Worm (Caenorhabditis elegans) whole organism, early embryonic: ENCODE measurements around the gene C34C12.7.

ENCODE experiments used
- B0310.2 ChIP-seq: sonication (generic microtip); optimal IDR thresholded peaks from 2 replicates; lab custom pipeline; 2016; ENCODE audit warnings: mild to moderate bottlenecking, missing genetic modification characterization, missing compliant biosample characterization
- F13C5.2 ChIP-seq: sonication (generic microtip); optimal IDR thresholded peaks from 2 replicates; lab custom pipeline; 2017; ENCODE audit warnings: mild to moderate bottlenecking, missing genetic modification characterization, inconsistent platforms, missing compliant biosample characterization
- aly-1 ChIP-seq: sonication (generic microtip); optimal IDR thresholded peaks from 2 replicates; lab custom pipeline; 2016; ENCODE audit warnings: missing genetic modification characterization, missing compliant biosample characterization
- ama-1 ChIP-seq: fragments of 150-350 bp; optimal IDR thresholded peaks from 2 replicates; lab custom pipeline; 2014
- ceh-13 ChIP-seq: fragments of 200-800 bp; sonication (Bioruptor generic); optimal IDR thresholded peaks from 2 replicates; lab custom pipeline; 2018; ENCODE audit warnings: mild to moderate bottlenecking, missing genetic modification characterization, missing compliant biosample characterization
- ceh-36 ChIP-seq: sonication (generic microtip); optimal IDR thresholded peaks from 2 replicates; lab custom pipeline; 2016; ENCODE audit warnings: missing genetic modification characterization, inconsistent platforms, missing compliant biosample characterization
- ets-7 ChIP-seq: sonication (generic microtip); optimal IDR thresholded peaks from 2 replicates; lab custom pipeline; 2016; ENCODE audit warnings: missing genotype, missing genetic modification characterization, missing compliant biosample characterization
- flt-1 ChIP-seq: fragments of 200-800 bp; sonication (Bioruptor generic); IDR thresholded peaks from 2 replicates; pipeline ENCODE4 v1.3.6; 2022; ENCODE audit warnings: missing genetic modification characterization, missing compliant biosample characterization
- hmbx-1 ChIP-seq: sonication (generic microtip); optimal IDR thresholded peaks from 2 replicates; lab custom pipeline; 2016; ENCODE audit warnings: mild to moderate bottlenecking, missing genetic modification characterization, missing compliant biosample characterization
- hmg-4 ChIP-seq: fragments of 200-800 bp; sonication (Bioruptor generic); optimal IDR thresholded peaks from 2 replicates; lab custom pipeline; 2018; ENCODE audit warnings: mild to moderate bottlenecking, missing genetic modification characterization, missing compliant biosample characterization
- hnd-1 ChIP-seq: sonication (generic microtip); optimal IDR thresholded peaks from 2 replicates; lab custom pipeline; 2016; ENCODE audit warnings: missing genetic modification characterization, missing compliant biosample characterization
- pes-1 ChIP-seq: fragments of 200-800 bp; sonication (Bioruptor generic); IDR thresholded peaks from 2 replicates; pipeline ENCODE4 v1.3.6; 2022; ENCODE audit warnings: missing genetic modification reagents, missing genetic modification characterization, missing compliant biosample characterization
- scrt-1 ChIP-seq: fragments of 200-800 bp; sonication (Bioruptor generic); IDR thresholded peaks from 2 replicates; pipeline ENCODE4 v1.3.6; 2022; ENCODE audit warnings: missing genetic modification characterization, missing compliant biosample characterization
- sea-1 ChIP-seq: fragments of 200-800 bp; sonication (Bioruptor generic); conservative IDR thresholded peaks from 2 replicates; pipeline ENCODE4 v1.3.6; 2022; ENCODE audit warnings: missing genetic modification characterization, missing compliant biosample characterization
- tbx-11 ChIP-seq: fragments of 200-800 bp; sonication (Bioruptor generic); IDR thresholded peaks from 2 replicates; pipeline ENCODE4 v1.3.6; 2022; ENCODE audit warnings: missing genetic modification characterization, missing compliant biosample characterization
- tbx-37 ChIP-seq: fragments of 200-800 bp; sonication (Bioruptor generic); conservative IDR thresholded peaks from 2 replicates; pipeline ENCODE4 v1.3.6; 2022; ENCODE audit warnings: missing genetic modification reagents, missing genetic modification characterization, missing compliant biosample characterization
- tra-4 ChIP-seq: sonication (generic microtip); optimal IDR thresholded peaks from 2 replicates; lab custom pipeline; 2017; ENCODE audit warnings: missing genetic modification characterization, missing compliant biosample characterization

C34C12.7 gene

DNA sequence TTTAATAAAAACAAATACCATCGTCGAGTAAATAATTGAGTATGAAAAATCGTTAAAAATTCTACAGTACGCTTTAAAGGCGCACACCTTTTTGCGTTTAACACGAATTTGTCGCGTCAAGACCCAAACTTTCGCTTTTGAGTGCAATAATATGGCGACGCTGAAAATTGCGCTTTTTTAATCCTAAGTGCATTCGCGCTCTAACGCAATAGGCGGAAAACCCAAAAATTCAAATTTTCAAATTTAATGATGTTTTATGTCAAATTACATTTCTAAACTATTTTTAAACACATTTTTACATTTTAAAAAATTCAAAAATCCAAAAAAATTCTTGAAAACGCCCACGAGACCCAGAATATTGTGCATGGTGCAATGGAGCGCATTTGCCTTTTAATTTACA, 23.7 kb upstream of the C34C12.7 start:
- TF ChIP-seq ets-7 (tag; lab: Kevin White, UChicago), result no peak
- TF ChIP-seq scrt-1 (GFP tag; lab: Robert Waterston, UW), result no peak
- no peak for TF ChIP-seq ceh-36 (tag; lab: Kevin White, UChicago)
- TF ChIP-seq ceh-13, result no peak
- no peak for TF ChIP-seq hmg-4 (GFP tag; lab: Kevin White, UChicago)
- no peak for TF ChIP-seq hmbx-1 (tag; lab: Kevin White, UChicago)
- TF ChIP-seq tbx-11 (GFP tag; lab: Robert Waterston, UW), result no peak
- TF ChIP-seq F13C5.2, result no peak
- no peak for TF ChIP-seq aly-1 (tag; lab: Kevin White, UChicago)
- no peak for TF ChIP-seq hnd-1 (tag; lab: Kevin White, UChicago)
- no peak for TF ChIP-seq flt-1 (GFP tag; lab: Robert Waterston, UW)
- no peak for TF ChIP-seq tra-4 (tag; lab: Kevin White, UChicago)
- no peak for TF ChIP-seq tbx-37 (GFP tag; lab: Robert Waterston, UW)
- no peak for TF ChIP-seq ama-1 (lab: Kevin White, UChicago)

DNA sequence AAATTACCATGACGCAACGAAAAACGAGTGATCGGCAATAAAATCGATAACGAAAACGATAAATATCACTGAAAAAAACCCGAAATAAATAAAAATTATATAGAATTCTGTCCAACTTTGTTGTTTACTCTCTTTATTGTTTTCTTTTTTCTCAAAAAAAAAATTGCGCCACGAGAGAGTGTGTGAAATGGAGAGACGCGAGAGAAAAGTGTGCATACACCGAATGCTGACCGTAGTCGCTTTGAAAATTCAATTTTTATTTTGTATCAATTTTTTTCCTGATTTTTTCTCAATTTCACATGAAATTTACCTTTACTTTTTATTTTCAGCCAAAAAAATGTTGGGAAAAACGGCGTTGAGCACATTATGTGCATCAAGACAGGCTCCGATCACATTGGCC, 21.8 kb upstream of the C34C12.7 start, which contains the start of the genes M01F1.4 and mrpl-35:
TSS of gene M01F1.4 (minus strand) at position 126 of the 400 bp plus-strand sequence.
TSS of gene mrpl-35 (plus strand) at position 330 of the 400 bp plus-strand sequence.
- no peak for TF ChIP-seq tra-4 (tag; lab: Kevin White, UChicago)
- TF ChIP-seq hmg-4 (GFP tag; lab: Kevin White, UChicago), result no peak
- TF ChIP-seq ceh-13, result no peak
- TF ChIP-seq pes-1, result no peak
- no peak for TF ChIP-seq ceh-36 (tag; lab: Kevin White, UChicago)
- no peak for TF ChIP-seq ets-7 (tag; lab: Kevin White, UChicago)
- TF ChIP-seq F13C5.2, result no peak
- no peak for TF ChIP-seq tbx-11 (GFP tag; lab: Robert Waterston, UW)
- TF ChIP-seq tbx-37 (GFP tag; lab: Robert Waterston, UW), result no peak
- TF ChIP-seq flt-1 (GFP tag; lab: Robert Waterston, UW), result no peak
- no peak for TF ChIP-seq hnd-1 (tag; lab: Kevin White, UChicago)
- TF ChIP-seq hmbx-1 (tag; lab: Kevin White, UChicago), result no peak
- TF ChIP-seq scrt-1 (GFP tag; lab: Robert Waterston, UW), result no peak

DNA sequence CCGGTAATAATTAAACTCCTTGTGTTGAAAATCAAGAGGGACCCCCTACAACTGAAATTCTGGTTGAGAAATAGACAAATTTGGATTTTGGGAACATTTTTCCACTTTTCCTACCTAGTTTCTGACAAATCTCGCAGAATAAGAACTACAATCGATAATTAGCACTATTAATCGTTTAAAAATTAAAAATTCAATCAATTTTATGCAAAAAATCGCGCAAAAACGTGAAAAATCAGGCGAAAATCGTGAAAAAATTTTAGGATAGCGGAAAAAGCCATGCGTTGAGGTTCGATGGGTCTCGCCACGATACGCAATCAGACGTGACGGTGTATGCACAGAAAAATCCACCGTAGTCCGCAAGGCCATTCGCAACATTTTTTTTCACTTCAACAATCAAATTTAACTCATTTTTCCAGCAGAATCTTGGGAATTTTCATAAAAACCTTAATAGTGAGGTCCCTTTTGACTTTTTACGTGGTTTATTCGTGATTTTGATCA, 17.0 kb upstream of the C34C12.7 start, which contains the start of gene lias-1:
TSS of gene lias-1 (minus strand) at position 51 of the 498 bp plus-strand sequence.
- TF ChIP-seq tra-4 (tag; lab: Kevin White, UChicago) (no peak), scrt-1 (GFP tag; lab: Robert Waterston, UW) (no peak), ceh-13 (no peak), flt-1 (GFP tag; lab: Robert Waterston, UW) (no peak), F13C5.2 (peak; percentile 85), ets-7 (tag; lab: Kevin White, UChicago) (no peak), aly-1 (tag; lab: Kevin White, UChicago) (peak; percentile 35), hmg-4 (GFP tag; lab: Kevin White, UChicago) (peak; percentile 15), pes-1 (0 out of 2 replicates have a peak, but pooled peaks have one; percentile 50), ama-1 (lab: Kevin White, UChicago) (no peak), hmbx-1 (tag; lab: Kevin White, UChicago) (no peak), sea-1 (no peak), B0310.2 (tag; lab: Kevin White, UChicago) (no peak)

DNA sequence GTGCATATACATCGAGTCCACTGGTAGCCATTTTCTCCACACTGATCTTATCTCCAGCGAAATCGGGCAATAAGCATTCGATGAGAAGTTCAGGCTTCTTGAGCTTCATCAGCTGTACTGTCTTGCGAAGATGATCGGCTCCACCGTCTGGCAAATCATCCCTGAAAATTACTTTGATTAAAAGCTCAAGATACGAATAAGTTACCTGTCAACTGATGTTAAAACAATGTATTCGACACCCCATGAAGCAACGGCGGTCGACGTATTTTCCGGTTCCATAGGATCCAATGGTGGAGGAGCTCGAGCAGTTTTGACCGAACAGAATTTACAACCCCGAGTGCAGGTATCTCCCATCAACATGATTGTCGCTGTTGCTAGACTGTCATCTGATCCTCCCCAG, 16.1 kb upstream of the C34C12.7 start:
- TF ChIP-seq flt-1 (GFP tag; lab: Robert Waterston, UW) (no peak), F13C5.2 (no peak), ceh-13 (no peak), tra-4 (tag; lab: Kevin White, UChicago) (no peak), ets-7 (tag; lab: Kevin White, UChicago) (no peak), pes-1 (no peak), sea-1 (no peak), ceh-36 (tag; lab: Kevin White, UChicago) (no peak), tbx-11 (GFP tag; lab: Robert Waterston, UW) (no peak), B0310.2 (tag; lab: Kevin White, UChicago) (no peak), hmbx-1 (tag; lab: Kevin White, UChicago) (no peak), hnd-1 (tag; lab: Kevin White, UChicago) (no peak), aly-1 (tag; lab: Kevin White, UChicago) (no peak), scrt-1 (GFP tag; lab: Robert Waterston, UW) (no peak), hmg-4 (GFP tag; lab: Kevin White, UChicago) (no peak), ama-1 (lab: Kevin White, UChicago) (no peak), tbx-37 (GFP tag; lab: Robert Waterston, UW) (no peak)

DNA sequence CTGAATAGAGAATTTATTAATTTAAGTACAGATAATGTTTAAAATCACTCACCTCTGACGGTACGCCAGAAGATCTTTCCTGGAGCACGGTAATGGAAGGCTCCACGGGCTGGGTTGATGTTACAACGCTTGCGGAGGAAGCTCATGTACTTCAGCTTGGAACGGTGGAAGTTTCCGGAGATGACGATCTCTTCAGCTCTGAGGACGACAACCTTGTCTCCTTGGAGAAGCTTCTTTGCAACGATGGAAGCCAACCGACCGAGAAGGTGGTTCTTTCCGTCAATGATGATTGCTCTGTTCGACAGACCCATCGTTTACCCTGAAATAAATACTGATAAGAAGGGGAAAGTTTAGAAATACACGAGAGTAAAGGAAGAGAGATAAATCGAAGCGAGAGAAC, 15.1 kb upstream of the C34C12.7 start, which contains the start of gene rpl-16:
TSS of gene rpl-16 (minus strand) at position 319 of the 400 bp plus-strand sequence.
- TF ChIP-seq tra-4 (tag; lab: Kevin White, UChicago) (no peak), scrt-1 (GFP tag; lab: Robert Waterston, UW) (no peak), aly-1 (tag; lab: Kevin White, UChicago) (no peak), ama-1 (lab: Kevin White, UChicago) (no peak), F13C5.2 (no peak), ets-7 (tag; lab: Kevin White, UChicago) (no peak), tbx-37 (GFP tag; lab: Robert Waterston, UW) (no peak), ceh-36 (tag; lab: Kevin White, UChicago) (no peak), B0310.2 (tag; lab: Kevin White, UChicago) (no peak), flt-1 (GFP tag; lab: Robert Waterston, UW) (no peak), sea-1 (no peak), hmg-4 (GFP tag; lab: Kevin White, UChicago) (no peak), tbx-11 (GFP tag; lab: Robert Waterston, UW) (no peak), ceh-13 (no peak), hmbx-1 (tag; lab: Kevin White, UChicago) (no peak)

DNA sequence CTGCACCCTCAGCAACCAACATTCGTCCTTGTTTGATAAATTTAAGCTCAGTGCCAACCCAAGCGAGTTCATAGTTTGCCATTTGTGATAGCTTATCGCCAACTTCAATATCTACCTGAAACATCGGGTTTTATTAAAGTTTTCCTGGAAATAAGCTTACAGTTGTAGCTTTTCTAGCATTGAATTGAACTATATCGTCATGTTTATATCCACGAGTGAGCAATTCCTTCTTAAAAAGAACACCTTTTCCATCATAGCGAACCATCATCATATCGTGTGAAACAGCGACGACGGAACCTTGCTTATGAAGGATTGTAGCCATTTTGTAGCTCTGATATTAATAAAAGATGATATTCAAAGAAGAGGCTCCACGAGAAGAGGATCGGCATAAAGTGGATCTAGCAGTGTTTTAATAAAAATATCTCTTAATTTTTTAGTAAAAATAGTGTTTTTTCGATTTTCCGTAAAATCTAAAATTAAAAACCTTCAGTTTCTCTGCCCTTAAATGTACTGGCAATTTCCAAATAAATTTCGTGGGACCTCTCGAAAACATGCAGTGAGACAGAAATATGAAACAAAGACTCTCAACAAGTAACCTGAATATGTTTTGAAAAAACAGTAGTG, 14.2 kb upstream of the C34C12.7 start, which contains the start of gene M01F1.8:
TSS of gene M01F1.8 (minus strand) at position 335 of the 624 bp plus-strand sequence.
- TF ChIP-seq hmg-4 (GFP tag; lab: Kevin White, UChicago) (no peak), aly-1 (tag; lab: Kevin White, UChicago) (no peak), ama-1 (lab: Kevin White, UChicago) (peak; percentile 53), B0310.2 (tag; lab: Kevin White, UChicago) (no peak), tbx-11 (GFP tag; lab: Robert Waterston, UW) (no peak), flt-1 (GFP tag; lab: Robert Waterston, UW) (no peak)
